Worm (Caenorhabditis elegans) whole organism, midembryonic: ENCODE measurements around the gene Y62H9A.13.

Experiments used
- T22C8.4 ChIP-seq: fragments of 200-800 bp; sonication (Bioruptor generic); IDR thresholded peaks from 2 replicates; pipeline ENCODE4 v1.3.6; 2022; ENCODE audit warnings: missing genetic modification characterization, missing compliant biosample characterization
- cog-1 ChIP-seq: sonication (generic microtip); optimal IDR thresholded peaks from 2 replicates; lab custom pipeline; 2016; ENCODE audit warnings: missing genetic modification characterization, missing compliant biosample characterization
- flt-1 ChIP-seq: fragments of 200-800 bp; sonication (Bioruptor generic); IDR thresholded peaks from 2 replicates; pipeline ENCODE4 v1.3.6; 2022; ENCODE audit warnings: missing genetic modification characterization, missing compliant biosample characterization
- klf-2 ChIP-seq: fragments of 200-800 bp; sonication (Bioruptor generic); conservative IDR thresholded peaks from 2 replicates; pipeline ENCODE4 v1.3.6; 2022; ENCODE audit warnings: missing genetic modification reagents, missing genetic modification characterization, missing compliant biosample characterization
- ref-1 ChIP-seq: fragments of 200-800 bp; sonication (Bioruptor generic); conservative IDR thresholded peaks from 2 replicates; pipeline ENCODE4 v1.3.6; 2022; ENCODE audit warnings: missing genetic modification reagents, missing genetic modification characterization, missing compliant biosample characterization
- tab-1 ChIP-seq: fragments of 200-800 bp; sonication (Bioruptor generic); IDR thresholded peaks from 2 replicates; pipeline ENCODE4 v1.3.6; 2022; ENCODE audit warnings: missing genetic modification characterization, missing compliant biosample characterization
- ztf-29 ChIP-seq: fragments of 200-800 bp; sonication (Bioruptor generic); IDR thresholded peaks from 2 replicates; pipeline ENCODE4 v1.3.6; 2022; ENCODE audit warnings: missing genetic modification reagents, missing genetic modification characterization, missing compliant biosample characterization

- TF ChIP-seq flt-1 (no peak), klf-2 (GFP tag; lab: Robert Waterston, UW) (no peak), T22C8.4 (GFP tag; lab: Robert Waterston, UW) (no peak), ztf-29 (no peak), ref-1 (GFP tag; lab: Robert Waterston, UW) (no peak), cog-1 (tag; lab: Kevin White, UChicago) (no peak), tab-1 (no peak)
Observed at ce11 chrX:11898040-11898439, 18.8 kb upstream of the Y62H9A.13 start, which contains the start of gene Y62H9A.9.
